Fruit fly (Drosophila melanogaster) whole organism: ENCODE data around the gene Pvf2.

Source experiments
- Dll ChIP-seq: fragments of >200 bp; optimal IDR thresholded peaks from 2 replicates; lab custom pipeline; 2017
- EcR ChIP-seq, 2 experiments: fragments of >200 bp; optimal IDR thresholded peaks; 2 replicates each; lab custom pipeline; 2017; ENCODE audit warnings: missing biosample characterization in 2 of 2, missing genetic modification characterization in 2 of 2, missing genetic modification reagents in 2 of 2
- pan ChIP-seq: fragments of >200 bp; optimal IDR thresholded peaks from 2 replicates; lab custom pipeline; 2017
- psq ChIP-seq: fragments of >200 bp; optimal IDR thresholded peaks from 2 replicates; lab custom pipeline; 2017
- usp ChIP-seq: fragments of >200 bp; optimal IDR thresholded peaks from 2 replicates; lab custom pipeline; 2017; ENCODE audit warnings: missing biosample characterization, missing genetic modification characterization, mixed read lengths

- no peak for TF ChIP-seq pan (lab: Kevin White, UChicago)
- TF ChIP-seq psq (lab: Kevin White, UChicago), result no peak
- TF ChIP-seq usp, result no peak
- no peak for TF ChIP-seq EcR (GFP tag; optimal IDR thresholded peaks at IDR 0.05; lab: Kevin White, UChicago)
- TF ChIP-seq Dll (lab: Kevin White, UChicago), result no peak
Observed at dm6 chr2L:7123695-7124094, 39.3 kb upstream of the Pvf2 start.
